Fruit fly (Drosophila melanogaster) whole organism, embryonic: ENCODE data around the gene Acp29AB.
A peak's percentile ranks its signal among the peaks of the same experiment; 100 is the strongest.

Experiments used
- Adf1 ChIP-seq: fragments of 200-800 bp; sonication (Bioruptor generic); IDR thresholded peaks from 2 replicates; pipeline ENCODE4 v1.3.6; 2022; ENCODE audit warnings: missing biosample characterization, missing genetic modification characterization
- Atf-2 ChIP-seq: fragments of 200-800 bp; sonication (Bioruptor generic); optimal IDR thresholded peaks from 2 replicates; lab custom pipeline; 2016; ENCODE audit warnings: missing biosample characterization, missing genetic modification characterization
- CG10565 ChIP-seq: fragments of 200-800 bp; sonication (Bioruptor generic); optimal IDR thresholded peaks from 3 replicates; lab custom pipeline; 2016; ENCODE audit warnings: missing biosample characterization, mild to moderate bottlenecking, missing genetic modification characterization
- CG12299 ChIP-seq: fragments of 200-800 bp; sonication (Bioruptor generic); optimal IDR thresholded peaks from 2 replicates; lab custom pipeline; 2018; ENCODE audit warnings: missing biosample characterization, mild to moderate bottlenecking, missing genetic modification characterization
- CG13296 ChIP-seq: fragments of 200-800 bp; sonication (Bioruptor generic); optimal IDR thresholded peaks from 3 replicates; lab custom pipeline; 2018; ENCODE audit warnings: missing biosample characterization, mild to moderate bottlenecking, missing genetic modification characterization
- CG14667 ChIP-seq: fragments of 200-800 bp; sonication (Bioruptor generic); IDR thresholded peaks from 2 replicates; pipeline ENCODE4 v1.3.6; 2022; ENCODE audit warnings: missing biosample characterization, missing genetic modification characterization
- CG14860 ChIP-seq: fragments of 200-800 bp; sonication (Bioruptor generic); IDR thresholded peaks from 3 replicates; pipeline ENCODE4 v1.3.6; 2022; ENCODE audit warnings: missing biosample characterization, missing genetic modification characterization; ENCODE audit not compliant: partially characterized antibody
- CG14965 ChIP-seq: fragments of 200-800 bp; sonication (Bioruptor generic); optimal IDR thresholded peaks from 2 replicates; lab custom pipeline; 2016; ENCODE audit warnings: missing biosample characterization, missing genetic modification characterization, borderline replicate concordance
- CG15011 ChIP-seq: fragments of 200-800 bp; sonication (Bioruptor generic); optimal IDR thresholded peaks from 3 replicates; lab custom pipeline; 2018; ENCODE audit warnings: missing biosample characterization, mild to moderate bottlenecking, missing genetic modification characterization
- CG17359 ChIP-seq: fragments of 200-800 bp; sonication (Bioruptor generic); optimal IDR thresholded peaks from 3 replicates; lab custom pipeline; 2018; ENCODE audit warnings: missing biosample characterization, mild to moderate bottlenecking, missing genetic modification characterization, moderate library complexity
- CG17361 ChIP-seq: fragments of 200-800 bp; sonication (Bioruptor generic); IDR thresholded peaks from 3 replicates; pipeline ENCODE4 v1.3.6; 2022; ENCODE audit warnings: missing biosample characterization, missing genetic modification characterization
- CG18476 ChIP-seq: fragments of 200-800 bp; sonication (Bioruptor generic); optimal IDR thresholded peaks from 2 replicates; lab custom pipeline; 2016; ENCODE audit warnings: missing biosample characterization, mild to moderate bottlenecking, missing genetic modification characterization
- CG18764 ChIP-seq: fragments of 200-800 bp; sonication (Bioruptor generic); optimal IDR thresholded peaks from 3 replicates; lab custom pipeline; 2016; ENCODE audit warnings: missing biosample characterization, missing genetic modification characterization
- CG2120 ChIP-seq: fragments of 200-800 bp; sonication (Bioruptor generic); optimal IDR thresholded peaks from 3 replicates; lab custom pipeline; 2016; ENCODE audit warnings: missing biosample characterization, missing genetic modification characterization
- CG2129 ChIP-seq: fragments of 200-800 bp; sonication (Bioruptor generic); IDR thresholded peaks from 2 replicates; pipeline ENCODE4 v1.3.6; 2022; ENCODE audit warnings: missing biosample characterization, missing genetic modification characterization; ENCODE audit not compliant: partially characterized antibody
- CG30020 ChIP-seq: fragments of 200-800 bp; optimal IDR thresholded peaks from 2 replicates; lab custom pipeline; 2019; ENCODE audit warnings: missing biosample characterization, mild to moderate bottlenecking, missing genetic modification characterization, moderate library complexity
- CG30431 ChIP-seq: fragments of 200-800 bp; sonication (Bioruptor generic); optimal IDR thresholded peaks from 2 replicates; lab custom pipeline; 2017; ENCODE audit warnings: missing biosample characterization, missing genetic modification characterization
- CG32532 ChIP-seq: fragments of 200-800 bp; sonication (Bioruptor generic); IDR thresholded peaks from 2 replicates; pipeline ENCODE4 v1.3.6; 2022; ENCODE audit warnings: missing biosample characterization, missing genetic modification characterization
- CG33213 ChIP-seq: fragments of 200-800 bp; sonication (Bioruptor generic); optimal IDR thresholded peaks from 3 replicates; lab custom pipeline; 2016; ENCODE audit warnings: missing biosample characterization, missing genetic modification characterization
- CG33557 ChIP-seq: fragments of 200-800 bp; sonication (Bioruptor generic); optimal IDR thresholded peaks from 2 replicates; lab custom pipeline; 2019; ENCODE audit warnings: missing biosample characterization, mild to moderate bottlenecking, missing genetic modification characterization, moderate library complexity
- CG4360 ChIP-seq: fragments of 200-800 bp; sonication (Bioruptor generic); IDR thresholded peaks from 2 replicates; pipeline ENCODE4 v1.3.6; 2022; ENCODE audit warnings: missing biosample characterization, missing genetic modification characterization
- Dll ChIP-seq: fragments of 200-800 bp; sonication (Bioruptor generic); IDR thresholded peaks from 4 replicates; pipeline ENCODE4 v1.3.6; 2022; ENCODE audit warnings: missing biosample characterization, missing genetic modification characterization; ENCODE audit not compliant: partially characterized antibody
- Drgx ChIP-seq: fragments of 200-800 bp; sonication (Bioruptor generic); IDR thresholded peaks from 2 replicates; pipeline ENCODE4 v1.3.6; 2022; ENCODE audit warnings: missing biosample characterization, missing genetic modification characterization
- GATAe ChIP-seq: fragments of 200-800 bp; sonication (Bioruptor generic); conservative IDR thresholded peaks from 2 replicates; pipeline ENCODE4 v1.3.6; 2022; ENCODE audit warnings: missing biosample characterization, missing genetic modification characterization
- Gsc ChIP-seq: fragments of 200-800 bp; sonication (Bioruptor generic); IDR thresholded peaks from 2 replicates; pipeline ENCODE4 v1.3.6; 2022; ENCODE audit warnings: missing biosample characterization, missing genetic modification characterization
- HLH3B ChIP-seq: fragments of 200-800 bp; sonication (Bioruptor generic); IDR thresholded peaks from 2 replicates; pipeline ENCODE4 v1.3.6; 2022; ENCODE audit warnings: missing biosample characterization, missing genetic modification characterization
- Hr51 ChIP-seq, 2 experiments: fragments of 200-800 bp; sonication (Bioruptor generic); optimal IDR thresholded peaks; 2 replicates in 1 of 2; 3 replicates in 1 of 2; lab custom pipeline; 2016 to 2018; ENCODE audit warnings: missing biosample characterization in 2 of 2, missing genetic modification characterization in 2 of 2, mild to moderate bottlenecking in 1 of 2, moderate library complexity in 1 of 2
- Neu2 ChIP-seq: fragments of 200-800 bp; sonication (Bioruptor generic); optimal IDR thresholded peaks from 3 replicates; lab custom pipeline; 2016; ENCODE audit warnings: missing biosample characterization, missing genetic modification characterization, borderline replicate concordance
- NfI ChIP-seq: fragments of 200-800 bp; sonication (Bioruptor generic); optimal IDR thresholded peaks from 3 replicates; lab custom pipeline; 2018; ENCODE audit warnings: missing biosample characterization, mild to moderate bottlenecking, missing genetic modification characterization, moderate library complexity
- Ravus ChIP-seq: fragments of 200-800 bp; sonication (Bioruptor generic); IDR thresholded peaks from 2 replicates; pipeline ENCODE4 v1.3.6; 2022; ENCODE audit warnings: missing biosample characterization, missing genetic modification characterization
- bigmax ChIP-seq: fragments of 200-800 bp; sonication (Bioruptor generic); optimal IDR thresholded peaks from 2 replicates; lab custom pipeline; 2018; ENCODE audit warnings: missing biosample characterization, mild to moderate bottlenecking, missing genetic modification characterization
- corto ChIP-seq: fragments of 200-800 bp; sonication (Bioruptor generic); optimal IDR thresholded peaks from 2 replicates; lab custom pipeline; 2016; ENCODE audit warnings: missing biosample characterization, mild to moderate bottlenecking, missing genetic modification characterization, moderate library complexity
- fd64A ChIP-seq: fragments of 200-800 bp; sonication (Bioruptor generic); optimal IDR thresholded peaks from 3 replicates; lab custom pipeline; 2018; ENCODE audit warnings: missing biosample characterization, mild to moderate bottlenecking, missing genetic modification characterization
- fu2 ChIP-seq: fragments of 200-800 bp; sonication (Bioruptor generic); optimal IDR thresholded peaks from 2 replicates; lab custom pipeline; 2016; ENCODE audit warnings: missing biosample characterization, missing genetic modification characterization
- grau ChIP-seq: fragments of 200-800 bp; optimal IDR thresholded peaks from 3 replicates; lab custom pipeline; 2019; ENCODE audit warnings: missing biosample characterization, mild to moderate bottlenecking, missing genetic modification characterization, moderate library complexity
- hbn ChIP-seq: fragments of 200-800 bp; sonication (Bioruptor generic); IDR thresholded peaks from 2 replicates; pipeline ENCODE4 v1.3.6; 2022; ENCODE audit warnings: missing biosample characterization, missing genetic modification characterization; ENCODE audit not compliant: partially characterized antibody
- kah ChIP-seq: fragments of 200-800 bp; sonication (Bioruptor generic); optimal IDR thresholded peaks from 2 replicates; lab custom pipeline; 2018; ENCODE audit warnings: missing biosample characterization, mild to moderate bottlenecking, missing genetic modification characterization
- ken ChIP-seq: fragments of 200-800 bp; sonication (Bioruptor generic); IDR thresholded peaks from 3 replicates; pipeline ENCODE4 v1.3.6; 2022; ENCODE audit warnings: missing biosample characterization, missing genetic modification characterization
- lab ChIP-seq: fragments of 200-800 bp; sonication (Bioruptor generic); optimal IDR thresholded peaks from 3 replicates; lab custom pipeline; 2017; ENCODE audit warnings: missing biosample characterization, missing genetic modification characterization, mild to moderate bottlenecking, moderate library complexity, missing genetic modification reagents
- lbe ChIP-seq: fragments of 200-800 bp; sonication (Bioruptor generic); optimal IDR thresholded peaks from 2 replicates; lab custom pipeline; 2016; ENCODE audit warnings: missing biosample characterization, mild to moderate bottlenecking, missing genetic modification characterization
- lov ChIP-seq, 2 experiments: fragments of 200-800 bp in 1 of 2; fragments of >200 bp in 1 of 2; sonication (Bioruptor generic) in 1 of 2; IDR thresholded peaks in 1 of 2; optimal IDR thresholded peaks in 1 of 2; 2 replicates in 1 of 2; 3 replicates in 1 of 2; pipeline versions ENCODE4 v1.3.6 to Lab custom; 2017 to 2022; ENCODE audit warnings: missing biosample characterization in 1 of 2, missing genetic modification characterization in 1 of 2
- oc ChIP-seq: fragments of 200-800 bp; sonication (Bioruptor generic); optimal IDR thresholded peaks from 2 replicates; lab custom pipeline; 2018; ENCODE audit warnings: missing biosample characterization, mild to moderate bottlenecking, missing genetic modification characterization, moderate library complexity
- pan ChIP-seq, 4 experiments: fragments of >200 bp in 3 of 4; fragments of 200-800 bp in 1 of 4; sonication (Bioruptor generic) in 1 of 4; optimal IDR thresholded peaks in 3 of 4; IDR thresholded peaks in 1 of 4; 2 replicates each; pipeline versions ENCODE4 v1.3.6 to Lab custom; 2017 to 2022; ENCODE audit warnings: missing biosample characterization in 2 of 4, missing genetic modification characterization in 2 of 4, mixed read lengths in 1 of 4
- sens ChIP-seq: fragments of 200-800 bp; sonication (Bioruptor generic); peaks from one replicate; lab custom pipeline; 2016; ENCODE audit warnings: missing biosample characterization, missing genetic modification characterization
- sisA ChIP-seq: fragments of 200-800 bp; sonication (Bioruptor generic); IDR thresholded peaks from 2 replicates; pipeline ENCODE4 v1.3.6; 2022; ENCODE audit warnings: missing biosample characterization, missing genetic modification characterization
- sug ChIP-seq: fragments of 200-800 bp; optimal IDR thresholded peaks from 2 replicates; lab custom pipeline; 2019; ENCODE audit warnings: missing biosample characterization, mild to moderate bottlenecking, missing genetic modification characterization, moderate library complexity
- tap ChIP-seq: fragments of 200-800 bp; optimal IDR thresholded peaks from 3 replicates; lab custom pipeline; 2019; ENCODE audit warnings: missing biosample characterization, mild to moderate bottlenecking, missing genetic modification characterization, moderate library complexity
- trem ChIP-seq: fragments of 200-800 bp; optimal IDR thresholded peaks from 3 replicates; lab custom pipeline; 2019; ENCODE audit warnings: missing biosample characterization, mild to moderate bottlenecking, missing genetic modification characterization, moderate library complexity
- unc-4 ChIP-seq: fragments of 200-800 bp; sonication (Bioruptor generic); IDR thresholded peaks from 2 replicates; pipeline ENCODE4 v1.3.6; 2022; ENCODE audit warnings: missing biosample characterization, missing genetic modification characterization; ENCODE audit not compliant: partially characterized antibody

Acp29AB gene

dm6 chr2L:8351864-8352263, 41.2 kb downstream of the Acp29AB start, which contains the start of gene Mur29B:
Gene Mur29B, plus strand, starts transcription at chr2L:8352187.
- TF ChIP-seq sens (peak; percentile 29), sisA (no peak), hbn (GFP tag; lab: Robert Waterston, UW) (no peak), CG2129 (GFP tag; lab: Robert Waterston, UW) (no peak), corto (GFP tag; lab: Kevin White, UChicago) (peak; percentile 51), CG33213 (GFP tag; lab: Kevin White, UChicago) (no peak), Drgx (GFP tag; lab: Robert Waterston, UW) (no peak), CG18476 (no peak), GATAe (GFP tag; lab: Robert Waterston, UW) (0 out of 2 replicates have a peak, but pooled peaks have one; percentile 26), pan (optimal IDR thresholded peaks at IDR 0.05; lab: Kevin White, UChicago) (no peak), pan (GFP tag; optimal IDR thresholded peaks at IDR 0.05 in 1 of 2, IDR thresholded peaks at IDR 0.05 in 1 of 2) (no peak), grau (tag; lab: Kevin White, UChicago) (no peak), CG14667 (no peak), tap (tag; lab: Kevin White, UChicago) (no peak), Gsc (no peak), Atf-2 (GFP tag; lab: Kevin White, UChicago) (no peak), oc (tag; lab: Kevin White, UChicago) (no peak), sug (peak; percentile 54), CG14860 (GFP tag; lab: Robert Waterston, UW) (no peak), HLH3B (GFP tag; lab: Robert Waterston, UW) (no peak), CG13296 (GFP tag; lab: Kevin White, UChicago) (no peak), CG14965 (GFP tag; lab: Kevin White, UChicago) (no peak), fd64A (no peak), unc-4 (GFP tag; lab: Robert Waterston, UW) (no peak), CG4360 (GFP tag; lab: Robert Waterston, UW) (no peak), CG32532 (GFP tag; lab: Robert Waterston, UW) (peak; percentile 7; the same call in 1 of the 2 replicates), Adf1 (GFP tag; lab: Robert Waterston, UW) (no peak), kah (GFP tag; lab: Kevin White, UChicago) (no peak)
- TF ChIP-seq, all 482 proteins: peak for 5

- TF ChIP-seq CG30431 (GFP tag; lab: Kevin White, UChicago) (no peak), CG10565 (no peak), bigmax (GFP tag; lab: Kevin White, UChicago) (no peak), CG2120 (GFP tag; lab: Kevin White, UChicago) (no peak), lov (optimal IDR thresholded peaks at IDR 0.05; lab: Kevin White, UChicago) (no peak), lov (GFP tag; IDR thresholded peaks at IDR 0.05; lab: Robert Waterston, UW) (no peak), Hr51 (GFP tag; optimal IDR thresholded peaks at IDR 0.05; lab: Kevin White, UChicago) (peak in 1 of 2 experiments; percentile 8), pan (optimal IDR thresholded peaks at IDR 0.05; lab: Kevin White, UChicago) (no peak), pan (GFP tag; optimal IDR thresholded peaks at IDR 0.05 in 1 of 2, IDR thresholded peaks at IDR 0.05 in 1 of 2) (peak in 1 of 2 experiments; percentile 54), CG18764 (GFP tag; lab: Kevin White, UChicago) (no peak), ken (no peak), trem (tag; lab: Kevin White, UChicago) (no peak), CG17359 (tag; lab: Kevin White, UChicago) (peak; percentile 17), CG30020 (no peak), CG17361 (GFP tag; lab: Robert Waterston, UW) (no peak), CG15011 (no peak), CG33557 (GFP tag; lab: Kevin White, UChicago) (no peak), lab (GFP tag; lab: Kevin White, UChicago) (peak; percentile 4), Ravus (GFP tag; lab: Robert Waterston, UW) (no peak), NfI (no peak), lbe (GFP tag; lab: Kevin White, UChicago) (peak; percentile 5), Neu2 (GFP tag; lab: Kevin White, UChicago) (no peak), CG12299 (no peak), Dll (GFP tag; lab: Robert Waterston, UW) (no peak), fu2 (GFP tag; lab: Kevin White, UChicago) (no peak)
Observed at dm6 chr2L:8351333-8351732, 41.7 kb downstream of the Acp29AB start.
